Worm (Caenorhabditis elegans) whole organism, late embryonic: ENCODE measurements around the gene irld-47.
A peak's percentile ranks its signal among the peaks of the same experiment; 100 is the strongest.

Experiments
- F13H6.1 ChIP-seq: sonication (generic microtip); optimal IDR thresholded peaks from 2 replicates; lab custom pipeline; 2016; ENCODE audit warnings: missing genetic modification characterization, missing compliant biosample characterization
- K09A11.1 ChIP-seq: sonication (generic microtip); optimal IDR thresholded peaks from 2 replicates; lab custom pipeline; 2017; ENCODE audit warnings: antibody characterized with exemption, mild to moderate bottlenecking, missing genetic modification characterization, missing compliant biosample characterization; ENCODE audit not compliant: insufficient read depth
- Y22D7AL.16 ChIP-seq: sonication (generic microtip); optimal IDR thresholded peaks from 2 replicates; lab custom pipeline; 2016; ENCODE audit warnings: missing genetic modification characterization, missing compliant biosample characterization
- ahr-1 ChIP-seq: sonication (generic microtip); optimal IDR thresholded peaks from 2 replicates; lab custom pipeline; 2016; ENCODE audit warnings: missing genetic modification characterization, missing compliant biosample characterization
- ama-1 ChIP-seq: fragments of 150-350 bp; optimal IDR thresholded peaks from 2 replicates; lab custom pipeline; 2014
- ceh-14 ChIP-seq: sonication (generic microtip); optimal IDR thresholded peaks from 2 replicates; lab custom pipeline; 2016; ENCODE audit warnings: missing genotype, missing genetic modification characterization, missing compliant biosample characterization
- ceh-18 ChIP-seq: sonication (generic microtip); optimal IDR thresholded peaks from 2 replicates; lab custom pipeline; 2016; ENCODE audit warnings: missing genetic modification characterization, missing compliant biosample characterization
- ceh-19 ChIP-seq: fragments of 200-800 bp; sonication (Bioruptor generic); optimal IDR thresholded peaks from 2 replicates; lab custom pipeline; 2018; ENCODE audit warnings: mild to moderate bottlenecking, missing genetic modification characterization, missing compliant biosample characterization
- ceh-2 ChIP-seq: sonication (generic microtip); optimal IDR thresholded peaks from 2 replicates; lab custom pipeline; 2016; ENCODE audit warnings: missing genotype, missing genetic modification characterization, missing compliant biosample characterization
- ceh-30 ChIP-seq: fragments of 150-350 bp; optimal IDR thresholded peaks from 2 replicates; lab custom pipeline; 2014; ENCODE audit warnings: missing biosample characterization, missing genetic modification characterization
- ceh-31 ChIP-seq: sonication (generic microtip); optimal IDR thresholded peaks from 2 replicates; lab custom pipeline; 2016; ENCODE audit warnings: missing genetic modification characterization, missing compliant biosample characterization
- ceh-34 ChIP-seq: sonication (generic microtip); optimal IDR thresholded peaks from 2 replicates; lab custom pipeline; 2016; ENCODE audit warnings: mild to moderate bottlenecking, missing genetic modification characterization, missing compliant biosample characterization
- ceh-48 ChIP-seq: sonication (generic microtip); optimal IDR thresholded peaks from 2 replicates; lab custom pipeline; 2016; ENCODE audit warnings: missing genetic modification characterization, inconsistent platforms, missing compliant biosample characterization
- ceh-6 ChIP-seq: fragments of 200-800 bp; sonication (Bioruptor generic); optimal IDR thresholded peaks from 2 replicates; lab custom pipeline; 2018; ENCODE audit warnings: mild to moderate bottlenecking, missing genetic modification characterization, missing compliant biosample characterization
- ceh-9 ChIP-seq: sonication (generic microtip); optimal IDR thresholded peaks from 2 replicates; lab custom pipeline; 2016; ENCODE audit warnings: mild to moderate bottlenecking, missing genetic modification characterization, inconsistent platforms, missing compliant biosample characterization
- dmd-4 ChIP-seq: sonication (generic microtip); optimal IDR thresholded peaks from 2 replicates; lab custom pipeline; 2016; ENCODE audit warnings: borderline replicate concordance, missing genetic modification characterization, missing compliant biosample characterization
- dve-1 ChIP-seq: sonication (generic microtip); optimal IDR thresholded peaks from 2 replicates; lab custom pipeline; 2017; ENCODE audit warnings: antibody characterized with exemption, mild to moderate bottlenecking, missing genetic modification characterization, missing compliant biosample characterization
- elt-2 ChIP-seq: sonication (generic microtip); optimal IDR thresholded peaks from 2 replicates; lab custom pipeline; 2016; ENCODE audit warnings: missing genetic modification reagents, missing genetic modification characterization, missing compliant biosample characterization
- fax-1 ChIP-seq: sonication (generic microtip); optimal IDR thresholded peaks from 2 replicates; lab custom pipeline; 2016; ENCODE audit warnings: missing genotype, missing genetic modification characterization, missing compliant biosample characterization
- fkh-6 ChIP-seq: sonication (generic microtip); optimal IDR thresholded peaks from 2 replicates; lab custom pipeline; 2016; ENCODE audit warnings: missing genetic modification characterization, missing compliant biosample characterization
- gmeb-2 ChIP-seq: sonication (generic microtip); optimal IDR thresholded peaks from 2 replicates; lab custom pipeline; 2016; ENCODE audit warnings: missing genetic modification characterization, inconsistent platforms, missing compliant biosample characterization
- hlh-30 ChIP-seq: sonication (generic microtip); optimal IDR thresholded peaks from 2 replicates; lab custom pipeline; 2017; ENCODE audit warnings: antibody characterized with exemption, missing genetic modification characterization, missing compliant biosample characterization; ENCODE audit not compliant: insufficient read depth
- hlh-6 ChIP-seq: sonication (generic microtip); optimal IDR thresholded peaks from 2 replicates; lab custom pipeline; 2016; ENCODE audit warnings: missing genotype, missing genetic modification characterization, missing compliant biosample characterization
- hlh-8 ChIP-seq: sonication (generic microtip); optimal IDR thresholded peaks from 2 replicates; lab custom pipeline; 2016; ENCODE audit warnings: missing genotype, missing genetic modification characterization, missing compliant biosample characterization
- lim-6 ChIP-seq: sonication (generic microtip); optimal IDR thresholded peaks from 2 replicates; lab custom pipeline; 2016; ENCODE audit warnings: missing genetic modification characterization, missing compliant biosample characterization
- lin-11 ChIP-seq: fragments of 200-800 bp; sonication (Bioruptor generic); optimal IDR thresholded peaks from 2 replicates; lab custom pipeline; 2018; ENCODE audit warnings: mild to moderate bottlenecking, missing genetic modification characterization, missing compliant biosample characterization
- mec-3 ChIP-seq: sonication (generic microtip); optimal IDR thresholded peaks from 2 replicates; lab custom pipeline; 2016; ENCODE audit warnings: borderline replicate concordance, missing genetic modification characterization, missing compliant biosample characterization
- nhr-232 ChIP-seq: sonication (generic microtip); optimal IDR thresholded peaks from 2 replicates; lab custom pipeline; 2016; ENCODE audit warnings: missing genetic modification characterization, missing compliant biosample characterization
- npax-4 ChIP-seq: sonication (generic microtip); optimal IDR thresholded peaks from 2 replicates; lab custom pipeline; 2016; ENCODE audit warnings: missing genetic modification characterization, missing compliant biosample characterization
- odd-2 ChIP-seq: sonication (generic microtip); optimal IDR thresholded peaks from 2 replicates; lab custom pipeline; 2017; ENCODE audit warnings: antibody characterized with exemption, mild to moderate bottlenecking, missing genetic modification characterization, missing compliant biosample characterization
- ref-2 ChIP-seq: sonication (generic microtip); optimal IDR thresholded peaks from 2 replicates; lab custom pipeline; 2016; ENCODE audit warnings: missing genetic modification characterization, missing compliant biosample characterization
- sdc-2 ChIP-seq: sonication (generic microtip); optimal IDR thresholded peaks from 2 replicates; lab custom pipeline; 2016; ENCODE audit warnings: missing genotype, missing genetic modification characterization, missing compliant biosample characterization
- sox-2 ChIP-seq: fragments of 200-800 bp; sonication (Bioruptor generic); IDR thresholded peaks from 2 replicates; pipeline ENCODE4 v1.3.6; 2022; ENCODE audit warnings: missing genetic modification reagents, missing genetic modification characterization, missing compliant biosample characterization
- sox-4 ChIP-seq: sonication (generic microtip); optimal IDR thresholded peaks from 2 replicates; lab custom pipeline; 2017; ENCODE audit warnings: mild to moderate bottlenecking, missing genetic modification characterization, inconsistent platforms, missing compliant biosample characterization
- syd-9 ChIP-seq: sonication (generic microtip); optimal IDR thresholded peaks from 2 replicates; lab custom pipeline; 2016; ENCODE audit warnings: mild to moderate bottlenecking, missing genetic modification characterization, moderate library complexity, missing compliant biosample characterization
- tbx-2 ChIP-seq: sonication (generic microtip); optimal IDR thresholded peaks from 2 replicates; lab custom pipeline; 2016; ENCODE audit warnings: missing genetic modification characterization, missing compliant biosample characterization
- unc-42 ChIP-seq: sonication (generic microtip); optimal IDR thresholded peaks from 2 replicates; lab custom pipeline; 2016; ENCODE audit warnings: missing genotype, missing genetic modification characterization, missing compliant biosample characterization
- unc-55 ChIP-seq: sonication (generic microtip); optimal IDR thresholded peaks from 2 replicates; lab custom pipeline; 2017; ENCODE audit warnings: missing biosample characterization, missing genetic modification reagents, missing genetic modification characterization
- zip-5 ChIP-seq: sonication (generic microtip); optimal IDR thresholded peaks from 2 replicates; lab custom pipeline; 2016; ENCODE audit warnings: missing genetic modification characterization, missing compliant biosample characterization

irld-47 gene

DNA sequence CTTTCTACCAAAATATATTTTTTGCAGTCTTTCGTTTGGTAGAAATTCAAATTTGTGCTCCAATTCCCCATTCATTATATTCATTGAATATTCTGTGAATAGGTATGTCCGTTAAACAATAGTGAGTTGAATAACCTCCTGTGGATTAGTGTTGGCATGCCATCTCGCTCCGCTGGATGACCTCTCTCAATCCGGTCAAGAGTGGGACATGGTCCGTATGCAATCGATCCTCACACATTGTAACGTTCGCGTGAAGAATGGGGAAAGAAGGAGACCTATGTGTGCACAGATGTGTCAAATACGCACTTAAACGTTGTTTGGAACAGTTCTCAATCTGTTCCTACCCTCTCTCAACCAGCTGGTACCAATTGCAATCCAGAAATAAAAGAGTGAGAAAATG is 9.1 kb downstream of the irld-47 start:
- TF ChIP-seq ceh-31 (tag; lab: Kevin White, UChicago) (peak; percentile 27), mec-3 (tag; lab: Kevin White, UChicago) (no peak)

DNA sequence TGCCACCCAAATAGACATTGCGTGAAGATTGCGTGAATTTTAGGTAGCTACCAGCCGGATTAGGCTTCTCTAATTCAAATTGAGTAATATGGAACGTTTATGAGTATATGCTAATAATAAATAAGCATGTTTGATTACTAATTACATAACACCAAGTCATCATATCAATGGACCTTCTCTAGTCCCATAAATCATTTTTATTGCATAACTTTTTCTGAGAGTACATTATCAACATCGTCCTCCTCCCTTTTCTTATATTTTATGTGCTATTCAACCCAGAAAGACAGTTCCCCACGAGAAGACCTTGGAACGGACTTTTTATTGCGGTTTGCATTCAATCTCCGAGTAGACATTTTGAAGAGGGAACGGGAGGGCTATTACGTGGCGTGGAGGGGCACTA is 10.0 kb downstream of the irld-47 start:
- TF ChIP-seq elt-2 (tag; lab: Kevin White, UChicago) (peak; percentile 46), ama-1 (lab: Kevin White, UChicago) (peak; percentile 39), sdc-2 (tag; lab: Kevin White, UChicago) (peak; percentile 15), fkh-6 (tag; lab: Kevin White, UChicago) (no peak), unc-55 (GFP tag; lab: Kevin White, UChicago) (peak; percentile 1), ceh-9 (tag; lab: Kevin White, UChicago) (no peak)

DNA sequence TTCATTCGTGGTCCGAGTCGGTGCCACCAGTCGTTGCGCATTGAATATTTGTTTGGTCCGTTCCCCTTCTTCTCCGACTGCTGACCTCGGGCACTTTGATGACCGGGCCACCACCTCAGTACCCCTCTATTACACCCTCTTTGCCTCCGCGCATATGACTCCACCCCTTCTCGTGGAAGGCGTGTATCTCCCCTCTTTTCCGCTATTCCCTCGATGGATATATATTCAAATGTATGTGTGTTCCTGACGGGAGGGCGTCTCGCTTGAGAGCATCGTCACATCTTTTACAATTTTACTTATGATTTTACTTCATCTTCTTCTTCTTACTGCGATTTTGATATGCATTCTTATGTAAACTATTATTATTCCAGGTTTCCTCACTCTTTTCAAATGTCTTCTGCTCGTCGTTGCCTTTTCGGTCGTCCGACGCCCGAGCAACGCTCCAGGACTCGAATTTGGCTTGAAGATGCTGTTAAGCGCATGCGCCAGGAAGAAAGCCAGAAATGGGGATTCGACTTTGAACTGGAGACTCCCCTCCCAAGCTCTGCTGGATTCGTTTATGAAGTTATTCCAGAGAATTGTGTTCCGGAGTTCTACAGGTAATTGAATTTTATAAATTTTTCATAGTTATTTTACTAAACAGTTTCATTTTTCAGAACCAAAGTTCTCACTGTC is 11.3 kb downstream of the irld-47 start, which contains the start of gene cki-1:
cki-1 (plus strand) TSS at position 372 of the 675 bp plus-strand sequence.
- TF ChIP-seq zip-5 (tag; lab: Kevin White, UChicago) (no peak), ahr-1 (tag; lab: Kevin White, UChicago) (no peak), ceh-34 (tag; lab: Kevin White, UChicago) (peak; percentile 95), ceh-31 (tag; lab: Kevin White, UChicago) (peak; percentile 48), ceh-19 (GFP tag; lab: Kevin White, UChicago) (peak; percentile 80), ceh-6 (peak; percentile 7), sox-4 (tag; lab: Kevin White, UChicago) (no peak), F13H6.1 (peak; percentile 14), hlh-30 (tag; lab: Kevin White, UChicago) (peak; percentile 74), ref-2 (tag; lab: Kevin White, UChicago) (peak; percentile 15), hlh-6 (tag; lab: Kevin White, UChicago) (peak; percentile 63), sdc-2 (tag; lab: Kevin White, UChicago) (peak; percentile 52), tbx-2 (peak; percentile 36), nhr-232 (peak; percentile 22), elt-2 (tag; lab: Kevin White, UChicago) (peak; percentile 16), ama-1 (lab: Kevin White, UChicago) (peak; percentile 61), fkh-6 (tag; lab: Kevin White, UChicago) (no peak), ceh-2 (tag; lab: Kevin White, UChicago) (peak; percentile 55), syd-9 (tag; lab: Kevin White, UChicago) (peak; percentile 52), hlh-8 (tag; lab: Kevin White, UChicago) (no peak)

DNA sequence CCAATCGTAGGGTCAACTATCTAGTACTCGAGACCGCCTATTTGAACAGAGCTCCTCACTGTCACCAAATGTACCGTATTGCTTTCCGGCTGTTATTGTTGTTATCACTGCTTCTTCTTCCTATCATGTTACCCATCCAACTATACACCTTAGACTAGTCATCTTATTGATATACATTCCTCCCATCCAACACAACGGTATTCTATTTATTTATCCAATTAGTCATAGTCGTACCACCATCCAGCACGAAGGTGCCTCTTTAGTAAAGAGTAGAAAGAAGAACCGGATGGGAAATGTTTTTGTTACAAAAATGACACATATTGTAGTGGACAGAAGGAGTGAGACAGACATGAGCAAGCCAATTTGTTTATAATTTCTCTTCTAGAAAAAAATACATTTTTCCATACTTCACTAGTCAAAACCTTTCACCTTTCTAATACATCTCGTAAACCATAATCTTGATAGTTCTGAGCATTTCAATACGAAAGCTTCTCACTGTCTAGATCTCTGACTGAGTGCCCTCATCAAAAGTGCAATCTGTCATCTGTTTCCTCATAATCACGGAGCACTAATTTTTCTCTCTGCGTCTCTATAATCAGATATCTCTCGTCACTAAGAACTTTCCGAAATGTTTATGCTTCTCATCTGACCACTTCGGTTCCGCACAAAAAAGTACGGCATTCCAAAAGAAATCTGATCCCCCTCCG is 12.0 kb downstream of the irld-47 start:
- no peak for TF ChIP-seq Y22D7AL.16 (tag; lab: Kevin White, UChicago)
- no peak for TF ChIP-seq ahr-1 (tag; lab: Kevin White, UChicago)
- no peak for TF ChIP-seq dve-1
- TF ChIP-seq sox-4 (tag; lab: Kevin White, UChicago) = no peak
- peak; percentile 69 for TF ChIP-seq unc-55 (GFP tag; lab: Kevin White, UChicago)
- no peak for TF ChIP-seq gmeb-2 (tag; lab: Kevin White, UChicago)
- no peak for TF ChIP-seq dmd-4 (tag; lab: Kevin White, UChicago)
- TF ChIP-seq odd-2 (tag; lab: Kevin White, UChicago) = peak; percentile 3
- no peak for TF ChIP-seq lim-6 (tag; lab: Kevin White, UChicago)
- TF ChIP-seq K09A11.1 (tag; lab: Kevin White, UChicago) = no peak

DNA sequence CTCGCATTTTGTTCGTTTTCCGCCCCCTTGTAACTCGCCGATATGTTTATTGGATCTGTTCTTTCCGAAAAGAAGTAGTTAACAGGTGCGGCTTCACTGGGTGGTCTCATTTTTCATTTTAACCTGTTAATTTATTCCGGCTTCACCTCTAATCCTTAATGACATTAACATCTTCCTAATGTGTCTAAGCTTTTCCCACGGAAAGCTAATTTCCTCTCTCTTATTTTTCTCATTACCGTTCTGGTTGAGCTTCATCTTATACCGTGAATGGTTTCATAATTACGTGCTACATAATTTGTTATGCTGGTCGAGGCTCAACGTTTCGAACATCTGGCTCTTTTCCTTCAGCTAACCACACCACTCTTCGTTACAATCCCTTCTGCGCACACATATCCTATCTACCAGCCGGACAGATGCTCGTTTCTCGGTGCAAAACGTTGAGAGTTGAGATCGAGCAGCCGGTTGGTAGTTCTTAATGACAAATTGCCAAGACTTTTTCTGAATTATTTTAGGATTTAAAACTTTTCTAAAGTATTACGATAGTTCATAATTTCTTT is 12.9 kb downstream of the irld-47 start:
- TF ChIP-seq ceh-30 (no peak), sox-2 (no peak), tbx-2 (peak; percentile 36), lin-11 (tag; lab: Kevin White, UChicago) (no peak), ceh-48 (tag; lab: Kevin White, UChicago) (no peak), ceh-19 (GFP tag; lab: Kevin White, UChicago) (no peak), npax-4 (tag; lab: Kevin White, UChicago) (no peak), unc-42 (tag; lab: Kevin White, UChicago) (peak; percentile 86), ceh-14 (tag; lab: Kevin White, UChicago) (no peak), fax-1 (tag; lab: Kevin White, UChicago) (no peak), ceh-31 (tag; lab: Kevin White, UChicago) (no peak), ceh-2 (tag; lab: Kevin White, UChicago) (no peak), ceh-18 (tag; lab: Kevin White, UChicago) (no peak)
